Fruit fly (Drosophila melanogaster) whole organism, prepupa: ENCODE results near the gene Ipp.

Experiments used
- CG6854 ChIP-seq: fragments of 200-800 bp; sonication (Bioruptor generic); optimal IDR thresholded peaks from 2 replicates; lab custom pipeline; 2017; ENCODE audit warnings: missing biosample characterization, mild to moderate bottlenecking, missing genetic modification characterization
- Eip93F ChIP-seq: fragments of 200-800 bp; sonication (Bioruptor generic); optimal IDR thresholded peaks from 2 replicates; lab custom pipeline; 2016; ENCODE audit warnings: missing biosample characterization, mild to moderate bottlenecking, missing genetic modification characterization
- Smox ChIP-seq: fragments of 200-800 bp; sonication (Bioruptor generic); optimal IDR thresholded peaks from 3 replicates; lab custom pipeline; 2016; ENCODE audit warnings: missing biosample characterization, missing genetic modification characterization
- Sox102F ChIP-seq: fragments of 200-800 bp; sonication (Bioruptor generic); optimal IDR thresholded peaks from 2 replicates; lab custom pipeline; 2016; ENCODE audit warnings: missing biosample characterization, mild to moderate bottlenecking, missing genetic modification characterization
- Sox14 ChIP-seq: fragments of 200-800 bp; sonication (Bioruptor generic); optimal IDR thresholded peaks from 3 replicates; lab custom pipeline; 2016; ENCODE audit warnings: missing biosample characterization, missing genetic modification characterization
- achi ChIP-seq: fragments of 200-800 bp; sonication (Bioruptor generic); optimal IDR thresholded peaks from 3 replicates; lab custom pipeline; 2016; ENCODE audit warnings: missing biosample characterization, missing genetic modification characterization
- acj6 ChIP-seq: fragments of 200-800 bp; sonication (Bioruptor generic); optimal IDR thresholded peaks from 3 replicates; lab custom pipeline; 2016; ENCODE audit warnings: missing biosample characterization, missing genetic modification characterization
- eg ChIP-seq: fragments of 200-800 bp; sonication (Bioruptor generic); IDR thresholded peaks from 3 replicates; pipeline ENCODE4 v1.3.6; 2022; ENCODE audit warnings: missing biosample characterization, missing genetic modification characterization
- esn ChIP-seq: fragments of 200-800 bp; sonication (Bioruptor generic); optimal IDR thresholded peaks from 2 replicates; lab custom pipeline; 2016; ENCODE audit warnings: missing biosample characterization, mild to moderate bottlenecking, missing genetic modification characterization, moderate library complexity

DNA sequence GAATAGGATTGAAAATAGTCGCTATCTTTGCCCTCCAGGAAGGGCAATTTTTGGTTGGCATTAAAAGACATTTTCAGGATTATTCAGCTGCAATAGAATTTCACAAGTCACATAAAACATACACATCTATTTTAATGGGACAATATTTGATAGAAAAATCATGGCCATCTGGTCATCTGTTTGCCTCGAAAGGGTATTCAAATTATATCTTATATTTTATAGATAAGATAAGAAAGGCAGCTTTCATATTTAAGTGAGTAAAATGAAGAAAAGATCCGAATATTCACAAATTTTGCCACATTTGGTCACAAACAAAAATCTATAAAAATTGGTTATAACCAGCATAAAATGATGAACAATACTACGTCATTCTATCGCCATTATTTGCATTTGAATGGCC lies 12.9 kb upstream of the Ipp start, which contains the start of gene Art6:
- TF ChIP-seq esn (no peak), CG6854 (GFP tag; lab: Kevin White, UChicago) (no peak), eg (GFP tag; lab: Robert Waterston, UW) (no peak), Eip93F (GFP tag; lab: Kevin White, UChicago) (no peak), achi (GFP tag; lab: Kevin White, UChicago) (no peak), Sox14 (GFP tag; lab: Kevin White, UChicago) (no peak), Smox (GFP tag; lab: Kevin White, UChicago) (no peak), acj6 (GFP tag; lab: Kevin White, UChicago) (no peak), Sox102F (GFP tag; lab: Kevin White, UChicago) (no peak)
